Worm (Caenorhabditis elegans) whole organism, L2 larva: ENCODE data around the gene srh-63.

Source experiments
- C34F6.9 ChIP-seq: fragments of 150-350 bp; optimal IDR thresholded peaks from 2 replicates; lab custom pipeline; 2014; ENCODE audit warnings: missing biosample characterization, missing genetic modification characterization
- F13H6.1 ChIP-seq: sonication (generic microtip); optimal IDR thresholded peaks from 2 replicates; lab custom pipeline; 2016; ENCODE audit warnings: missing genetic modification characterization, missing compliant biosample characterization
- R02D3.7 ChIP-seq: fragments of 150-350 bp; optimal IDR thresholded peaks from 2 replicates; lab custom pipeline; 2014; ENCODE audit warnings: missing biosample characterization, missing genetic modification characterization
- Y55F3AM.14 ChIP-seq: fragments of 200-800 bp; sonication (Bioruptor generic); optimal IDR thresholded peaks from 2 replicates; lab custom pipeline; 2018; ENCODE audit warnings: mild to moderate bottlenecking, missing genetic modification characterization, missing compliant biosample characterization
- ZK546.5 ChIP-seq: sonication (generic microtip); optimal IDR thresholded peaks from 2 replicates; lab custom pipeline; 2017; ENCODE audit warnings: missing biosample characterization, missing genetic modification characterization
- alr-1 ChIP-seq: fragments of 150-350 bp; optimal IDR thresholded peaks from 2 replicates; lab custom pipeline; 2014; ENCODE audit warnings: missing biosample characterization, missing genetic modification characterization
- aly-2 ChIP-seq: fragments of 150-350 bp; optimal IDR thresholded peaks from 2 replicates; lab custom pipeline; 2014; ENCODE audit warnings: missing biosample characterization, missing genetic modification characterization
- ama-1 ChIP-seq: fragments of 150-350 bp; optimal IDR thresholded peaks from 2 replicates; lab custom pipeline; 2018; ENCODE audit warnings: inconsistent platforms
- ceh-16 ChIP-seq: fragments of 150-350 bp; optimal IDR thresholded peaks from 2 replicates; lab custom pipeline; 2014; ENCODE audit warnings: missing biosample characterization, missing genetic modification characterization
- ceh-82 ChIP-seq: fragments of 150-350 bp; optimal IDR thresholded peaks from 2 replicates; lab custom pipeline; 2014; ENCODE audit warnings: missing biosample characterization, missing genetic modification characterization
- crh-2 ChIP-seq: sonication (generic microtip); optimal IDR thresholded peaks from 2 replicates; lab custom pipeline; 2017; ENCODE audit warnings: missing biosample characterization, missing genetic modification characterization
- dmd-4 ChIP-seq: sonication (generic microtip); optimal IDR thresholded peaks from 2 replicates; lab custom pipeline; 2017; ENCODE audit warnings: missing biosample characterization, missing genetic modification characterization
- elt-1 ChIP-seq: fragments of 150-350 bp; optimal IDR thresholded peaks from 2 replicates; lab custom pipeline; 2014; ENCODE audit warnings: missing biosample characterization, missing genetic modification characterization
- elt-3 ChIP-seq: sonication (generic microtip); optimal IDR thresholded peaks from 2 replicates; lab custom pipeline; 2017; ENCODE audit warnings: missing biosample characterization, missing genetic modification characterization
- gmeb-1 ChIP-seq: fragments of 150-350 bp; optimal IDR thresholded peaks from 2 replicates; lab custom pipeline; 2014; ENCODE audit warnings: missing biosample characterization, missing genetic modification characterization
- lin-11 ChIP-seq: fragments of 150-350 bp; sonication (generic microtip); optimal IDR thresholded peaks from 2 replicates; lab custom pipeline; 2014; ENCODE audit warnings: missing biosample characterization, missing genetic modification characterization, inconsistent platforms, mixed read lengths
- lin-13 ChIP-seq: fragments of 150-350 bp; optimal IDR thresholded peaks from 2 replicates; lab custom pipeline; 2014; ENCODE audit warnings: missing biosample characterization, missing genetic modification reagents, missing genetic modification characterization
- mab-5 ChIP-seq: fragments of 150-350 bp; optimal IDR thresholded peaks from 2 replicates; lab custom pipeline; 2014; ENCODE audit warnings: missing biosample characterization, missing genetic modification characterization
- mdl-1 ChIP-seq, 2 experiments: fragments of 150-350 bp in 1 of 2; sonication (generic microtip) in 1 of 2; optimal IDR thresholded peaks; 2 replicates each; lab custom pipeline; 2017; ENCODE audit warnings: missing biosample characterization in 2 of 2, missing genetic modification characterization in 2 of 2
- nhr-10 ChIP-seq: sonication (generic microtip); optimal IDR thresholded peaks from 2 replicates; lab custom pipeline; 2017; ENCODE audit warnings: missing biosample characterization, missing genetic modification characterization
- nhr-11 ChIP-seq: fragments of 150-350 bp; optimal IDR thresholded peaks from 2 replicates; lab custom pipeline; 2014; ENCODE audit warnings: missing biosample characterization, missing genetic modification characterization
- nhr-12 ChIP-seq: fragments of 150-350 bp; optimal IDR thresholded peaks from 2 replicates; lab custom pipeline; 2014; ENCODE audit warnings: missing biosample characterization, missing genetic modification characterization
- nhr-129 ChIP-seq: fragments of 150-350 bp; optimal IDR thresholded peaks from 2 replicates; lab custom pipeline; 2014; ENCODE audit warnings: missing biosample characterization, missing genetic modification characterization
- nhr-21 ChIP-seq: fragments of 150-350 bp; optimal IDR thresholded peaks from 2 replicates; lab custom pipeline; 2014; ENCODE audit warnings: missing biosample characterization, missing genetic modification characterization
- nhr-23 ChIP-seq: fragments of 150-350 bp; optimal IDR thresholded peaks from 2 replicates; lab custom pipeline; 2014; ENCODE audit warnings: missing biosample characterization, missing genetic modification reagents, missing genetic modification characterization
- nhr-237 ChIP-seq: fragments of 150-350 bp; optimal IDR thresholded peaks from 2 replicates; lab custom pipeline; 2014; ENCODE audit warnings: missing biosample characterization, missing genetic modification characterization
- nhr-25 ChIP-seq: fragments of 150-350 bp; sonication (generic microtip); optimal IDR thresholded peaks from 3 replicates; lab custom pipeline; 2014; ENCODE audit warnings: missing biosample characterization, missing genetic modification characterization
- nhr-6 ChIP-seq: fragments of 150-350 bp; optimal IDR thresholded peaks from 2 replicates; lab custom pipeline; 2014; ENCODE audit warnings: missing biosample characterization, missing genetic modification characterization
- nhr-77 ChIP-seq: fragments of 150-350 bp; optimal IDR thresholded peaks from 2 replicates; lab custom pipeline; 2014; ENCODE audit warnings: missing biosample characterization, missing genetic modification characterization
- peb-1 ChIP-seq: fragments of 150-350 bp; optimal IDR thresholded peaks from 2 replicates; lab custom pipeline; 2014; ENCODE audit warnings: missing biosample characterization, missing genetic modification characterization
- sem-4 ChIP-seq: fragments of 150-350 bp; optimal IDR thresholded peaks from 2 replicates; lab custom pipeline; 2014; ENCODE audit warnings: missing biosample characterization, missing genetic modification reagents, missing genetic modification characterization
- skn-1 ChIP-seq: sonication (generic microtip); optimal IDR thresholded peaks from 2 replicates; lab custom pipeline; 2017; ENCODE audit warnings: missing biosample characterization, missing genetic modification characterization
- sma-3 ChIP-seq: sonication (generic microtip); optimal IDR thresholded peaks from 2 replicates; lab custom pipeline; 2016; ENCODE audit warnings: missing genetic modification reagents, missing genetic modification characterization, missing compliant biosample characterization
- sma-9 ChIP-seq, 2 experiments: fragments of 150-350 bp in 1 of 2; sonication (generic microtip) in 1 of 2; optimal IDR thresholded peaks; 2 replicates each; lab custom pipeline; 2014 to 2016; ENCODE audit warnings: missing genetic modification characterization in 2 of 2, mild to moderate bottlenecking in 1 of 2, missing biosample characterization in 1 of 2, missing compliant biosample characterization in 1 of 2, missing genetic modification reagents in 1 of 2, moderate library complexity in 1 of 2
- snpc-4 ChIP-seq: fragments of 150-350 bp; optimal IDR thresholded peaks from 2 replicates; lab custom pipeline; 2014; ENCODE audit warnings: missing biosample characterization, missing genetic modification characterization
- unc-39 ChIP-seq: fragments of 150-350 bp; optimal IDR thresholded peaks from 2 replicates; lab custom pipeline; 2014; ENCODE audit warnings: missing biosample characterization, missing genetic modification characterization
- zag-1 ChIP-seq: fragments of 150-350 bp; optimal IDR thresholded peaks from 2 replicates; lab custom pipeline; 2014; ENCODE audit warnings: missing biosample characterization, missing genetic modification characterization
- ztf-1 ChIP-seq: fragments of 200-800 bp; sonication (Bioruptor generic); conservative IDR thresholded peaks from 2 replicates; pipeline ENCODE4 v1.3.6; 2022; ENCODE audit warnings: missing genetic modification characterization, missing compliant biosample characterization
- ztf-11 ChIP-seq: sonication (generic microtip); optimal IDR thresholded peaks from 2 replicates; lab custom pipeline; 2017; ENCODE audit warnings: missing biosample characterization, missing genetic modification characterization
- ztf-4 ChIP-seq: fragments of 150-350 bp; optimal IDR thresholded peaks from 2 replicates; lab custom pipeline; 2014; ENCODE audit warnings: missing biosample characterization, missing genetic modification characterization

The srh-63 gene

ce11 chrIV:14505066-14505465 lies 18.6 kb upstream of the srh-63 start, which contains the start of gene tag-273:
Gene tag-273 (minus strand): TSS chrIV:14505166.
- TF ChIP-seq alr-1 (no peak), sem-4 (tag; lab: Kevin White, UChicago) (no peak), dmd-4 (tag; lab: Kevin White, UChicago) (no peak), R02D3.7 (tag; lab: Kevin White, UChicago) (no peak), ceh-82 (tag; lab: Kevin White, UChicago) (no peak), ztf-11 (tag; lab: Kevin White, UChicago) (no peak), ceh-16 (tag; lab: Kevin White, UChicago) (no peak), sma-3 (GFP tag; lab: Kevin White, UChicago) (no peak), aly-2 (tag; lab: Kevin White, UChicago) (no peak), ZK546.5 (tag; lab: Kevin White, UChicago) (no peak), nhr-77 (tag; lab: Kevin White, UChicago) (no peak), elt-3 (no peak)

- peak; percentile 6 for TF ChIP-seq C34F6.9
- no peak for TF ChIP-seq gmeb-1 (tag; lab: Kevin White, UChicago)
- peak; percentile 58 for TF ChIP-seq F13H6.1 (tag; lab: Kevin White, UChicago)
- TF ChIP-seq nhr-237 (tag; lab: Kevin White, UChicago) = no peak
- TF ChIP-seq nhr-129 (tag; lab: Kevin White, UChicago) = peak; percentile 65
- TF ChIP-seq, all 48 proteins: peak for 3
Observed at ce11 chrIV:14506042-14506441, 17.6 kb upstream of the srh-63 start.

DNA sequence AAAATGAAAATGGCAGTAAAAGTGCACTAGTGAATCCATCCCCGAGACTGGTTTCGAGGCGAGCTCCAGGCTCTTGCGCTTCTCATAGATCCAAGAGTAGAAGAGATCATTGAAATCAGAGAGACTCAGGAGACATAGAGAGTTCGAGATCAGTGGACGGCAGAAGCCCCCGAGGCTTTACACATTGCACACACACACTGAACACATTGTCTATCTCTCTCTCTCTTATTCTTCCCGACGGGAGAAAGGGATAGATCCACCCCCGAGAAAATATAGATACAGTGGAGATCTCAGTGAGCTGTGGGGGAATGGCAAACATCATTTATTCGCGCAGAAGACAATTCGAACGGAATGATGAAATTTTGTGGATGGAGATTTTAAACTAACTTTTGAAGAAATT lies 16.7 kb upstream of the srh-63 start:
- no peak for TF ChIP-seq ZK546.5 (tag; lab: Kevin White, UChicago)
- TF ChIP-seq nhr-11 (tag; lab: Kevin White, UChicago) = no peak
- no peak for TF ChIP-seq R02D3.7 (tag; lab: Kevin White, UChicago)
- TF ChIP-seq nhr-77 (tag; lab: Kevin White, UChicago) = no peak
- TF ChIP-seq mab-5 = no peak
- no peak for TF ChIP-seq sma-3 (GFP tag; lab: Kevin White, UChicago)
- TF ChIP-seq nhr-6 (tag; lab: Kevin White, UChicago) = no peak
- peak; percentile 70 for TF ChIP-seq F13H6.1 (tag; lab: Kevin White, UChicago)
- TF ChIP-seq ztf-4 (tag; lab: Kevin White, UChicago) = no peak
- TF ChIP-seq Y55F3AM.14 (GFP tag; lab: Kevin White, UChicago) = no peak
- no peak for TF ChIP-seq nhr-237 (tag; lab: Kevin White, UChicago)
- peak; percentile 43 for TF ChIP-seq sma-9 (GFP tag; optimal IDR thresholded peaks at IDR 0.05; lab: Kevin White, UChicago)
- TF ChIP-seq sma-9 (tag; optimal IDR thresholded peaks at IDR 0.05; lab: Kevin White, UChicago) = no peak
- no peak for TF ChIP-seq lin-11 (tag; lab: Kevin White, UChicago)
- TF ChIP-seq nhr-25 = no peak
- TF ChIP-seq mdl-1 (tag; optimal IDR thresholded peaks at IDR 0.05; lab: Kevin White, UChicago) = no peak
- no peak for TF ChIP-seq elt-3
- no peak for TF ChIP-seq crh-2
- no peak for TF ChIP-seq peb-1 (tag; lab: Kevin White, UChicago)
- TF ChIP-seq ztf-1 (GFP tag; lab: Robert Waterston, UW) = no peak
- TF ChIP-seq ceh-82 (tag; lab: Kevin White, UChicago) = no peak
- no peak for TF ChIP-seq ama-1
- no peak for TF ChIP-seq unc-39
- peak; percentile 18 for TF ChIP-seq C34F6.9
- no peak for TF ChIP-seq snpc-4 (tag; lab: Kevin White, UChicago)
- TF ChIP-seq skn-1 (tag; lab: Kevin White, UChicago) = no peak
- peak; percentile 82 for TF ChIP-seq nhr-129 (tag; lab: Kevin White, UChicago)
- TF ChIP-seq aly-2 (tag; lab: Kevin White, UChicago) = no peak
- no peak for TF ChIP-seq ceh-16 (tag; lab: Kevin White, UChicago)

ce11 chrIV:14512405-14512804 lies 11.3 kb upstream of the srh-63 start, which contains the start of gene Y57G11A.5:
Gene Y57G11A.5 (minus strand): TSS chrIV:14512505.
- TF ChIP-seq nhr-77 (tag; lab: Kevin White, UChicago) (no peak), nhr-12 (tag; lab: Kevin White, UChicago) (no peak), alr-1 (no peak), crh-2 (no peak), unc-39 (no peak), lin-13 (no peak), nhr-23 (no peak), nhr-10 (tag; lab: Kevin White, UChicago) (no peak), sma-3 (GFP tag; lab: Kevin White, UChicago) (no peak), nhr-21 (tag; lab: Kevin White, UChicago) (no peak), dmd-4 (tag; lab: Kevin White, UChicago) (no peak), elt-1 (no peak), gmeb-1 (tag; lab: Kevin White, UChicago) (no peak), ZK546.5 (tag; lab: Kevin White, UChicago) (no peak), ztf-4 (tag; lab: Kevin White, UChicago) (no peak), zag-1 (no peak), lin-11 (tag; lab: Kevin White, UChicago) (no peak), aly-2 (tag; lab: Kevin White, UChicago) (no peak), mab-5 (no peak)
